Fruit fly (Drosophila melanogaster): ENCODE measurements around the gene CG15040.

DNA sequence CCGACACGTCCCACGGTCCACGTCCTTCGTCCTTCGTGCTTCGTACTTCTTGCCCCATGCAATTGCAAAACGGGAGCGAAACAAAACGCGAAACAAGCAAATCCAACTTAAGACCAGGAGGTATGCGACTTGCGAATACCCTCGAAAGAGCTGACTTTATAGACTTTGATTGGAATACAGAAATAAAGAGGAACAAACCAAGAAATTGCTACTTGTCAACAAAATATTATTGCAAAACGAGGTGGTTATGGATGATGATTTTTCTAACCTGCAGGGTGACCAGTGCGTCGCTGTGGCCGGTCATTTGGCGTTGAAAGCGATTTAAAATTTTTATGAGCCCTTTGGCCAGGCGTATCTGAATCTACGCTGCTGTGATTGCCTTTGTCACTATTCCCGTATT is 4.0 kb downstream of the CG15040 start:
- TF ChIP-seq CG8478 (optimal IDR thresholded peaks at IDR 0.05) (no peak), Dll (optimal IDR thresholded peaks at IDR 0.05) (no peak), pan (optimal IDR thresholded peaks at IDR 0.05) (no peak)

Measured in whole organism.